Fruit fly (Drosophila melanogaster): ENCODE results near the gene CG6770.

The CG6770 gene

dm6 chr2L:12055837-12056388, 10.0 kb upstream of the CG6770 start, which contains the start of the genes JhI-21, RpL7-like and CG34164:
Gene JhI-21, minus strand, starts transcription at chr2L:12056042.
Gene RpL7-like, plus strand, starts transcription at chr2L:12056326.
Gene CG34164, plus strand, starts transcription at chr2L:12056348.
- no peak for TF ChIP-seq tai (GFP tag; optimal IDR thresholded peaks at IDR 0.05)
- peak; percentile 72 for TF ChIP-seq Vsx2 (GFP tag; optimal IDR thresholded peaks at IDR 0.05; ENCODE audit: partially characterized antibody)
- TF ChIP-seq h (GFP tag; optimal IDR thresholded peaks at IDR 0.05): peak; percentile 7
- TF ChIP-seq brk (GFP tag; optimal IDR thresholded peaks at IDR 0.05): no peak
- TF ChIP-seq fru (GFP tag; optimal IDR thresholded peaks at IDR 0.05): no peak
- TF ChIP-seq Dif (GFP tag; optimal IDR thresholded peaks at IDR 0.05; ENCODE audit: partially characterized antibody): peak; percentile 96
- TF ChIP-seq foxo (GFP tag; optimal IDR thresholded peaks at IDR 0.05): peak in 1 of 2 experiments; percentile 6
- TF ChIP-seq sv (GFP tag; optimal IDR thresholded peaks at IDR 0.05): no peak
- TF ChIP-seq dmrt93B (GFP tag; optimal IDR thresholded peaks at IDR 0.05): no peak
- no peak for TF ChIP-seq ey (GFP tag; optimal IDR thresholded peaks at IDR 0.05)
- no peak for TF ChIP-seq Hr83 (GFP tag; optimal IDR thresholded peaks at IDR 0.05; ENCODE audit: poor library complexity, severe bottlenecking)
- TF ChIP-seq jim (GFP tag; optimal IDR thresholded peaks at IDR 0.05): no peak
- TF ChIP-seq Mio (GFP tag; optimal IDR thresholded peaks at IDR 0.05): no peak
- TF ChIP-seq Myc (optimal IDR thresholded peaks at IDR 0.05): peak; percentile 12
- no peak for TF ChIP-seq Dfd (GFP tag; optimal IDR thresholded peaks at IDR 0.05)
- TF ChIP-seq dl (GFP tag; optimal IDR thresholded peaks at IDR 0.05; ENCODE audit: insufficient read depth in 1 of 2, partially characterized antibody in 2 of 2): peak; percentile 75 to 89
- no peak for TF ChIP-seq OdsH (GFP tag; optimal IDR thresholded peaks at IDR 0.05)
- peak; percentile 47 for TF ChIP-seq Sp1 (GFP tag; optimal IDR thresholded peaks at IDR 0.05)
- no peak for TF ChIP-seq woc (GFP tag; optimal IDR thresholded peaks at IDR 0.05)

DNA sequence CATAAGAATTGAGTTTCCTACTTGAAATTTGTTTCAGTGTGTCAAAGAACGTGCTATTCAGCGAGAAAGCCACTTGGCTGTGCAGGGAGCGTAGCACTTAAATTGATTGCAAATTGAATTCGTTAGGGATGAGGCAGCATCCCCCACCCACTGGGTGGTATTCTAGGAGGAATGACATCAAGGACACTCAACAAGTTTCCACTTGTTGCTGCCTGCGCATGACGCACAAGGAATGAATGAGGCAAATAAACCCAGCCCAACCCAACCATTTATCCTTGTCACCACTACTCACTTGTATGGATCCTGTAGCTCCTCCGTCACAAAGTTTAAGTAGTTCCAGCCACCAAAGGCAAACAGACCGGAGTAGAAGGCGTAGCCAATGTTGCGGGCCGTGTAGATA, 7.4 kb upstream of the CG6770 start:
- TF ChIP-seq jim (GFP tag; optimal IDR thresholded peaks at IDR 0.05) (no peak), Rel (GFP tag; optimal IDR thresholded peaks at IDR 0.05) (no peak), Rel (tag; optimal IDR thresholded peaks at IDR 0.05) (no peak), brk (GFP tag; optimal IDR thresholded peaks at IDR 0.05) (no peak), CG9705 (GFP tag; optimal IDR thresholded peaks at IDR 0.05) (no peak), sage (GFP tag; optimal IDR thresholded peaks at IDR 0.05) (no peak), N (GFP tag; optimal IDR thresholded peaks at IDR 0.05) (no peak), Vsx2 (GFP tag; optimal IDR thresholded peaks at IDR 0.05; ENCODE audit: partially characterized antibody) (no peak), rgr (GFP tag; optimal IDR thresholded peaks at IDR 0.05) (no peak), CG32264 (GFP tag; optimal IDR thresholded peaks at IDR 0.05) (no peak)

DNA sequence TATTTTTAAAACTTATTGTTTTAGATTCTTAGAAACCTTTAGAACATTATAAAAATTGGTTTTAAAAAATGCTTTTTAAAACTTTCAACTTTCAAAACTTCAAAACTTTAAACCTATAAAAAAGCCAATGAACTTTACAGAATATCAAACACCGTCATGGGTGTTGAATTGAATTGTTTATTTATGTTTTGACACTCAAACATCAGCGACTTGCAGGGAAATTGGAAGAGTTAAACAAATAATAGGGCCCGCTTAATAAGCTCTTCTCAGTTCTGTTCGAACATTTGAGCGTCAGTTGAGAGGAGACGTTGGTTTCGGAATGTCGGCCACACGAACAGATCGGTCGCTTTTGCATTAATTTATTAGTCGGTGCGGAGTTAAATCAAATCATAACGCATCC, 3.2 kb upstream of the CG6770 start, which contains the start of gene PLCXD:
Gene PLCXD, plus strand, starts transcription at position 286 of the 400 bp plus-strand sequence.
- TF ChIP-seq Sp1 (GFP tag; optimal IDR thresholded peaks at IDR 0.05) (no peak), br (GFP tag; optimal IDR thresholded peaks at IDR 0.05) (no peak), Vsx2 (GFP tag; optimal IDR thresholded peaks at IDR 0.05; ENCODE audit: partially characterized antibody) (no peak), Mio (GFP tag; optimal IDR thresholded peaks at IDR 0.05) (no peak), Dfd (GFP tag; optimal IDR thresholded peaks at IDR 0.05) (no peak), CG9705 (GFP tag; optimal IDR thresholded peaks at IDR 0.05) (no peak), dl (GFP tag; optimal IDR thresholded peaks at IDR 0.05; ENCODE audit: insufficient read depth in 1 of 2, partially characterized antibody in 2 of 2) (no peak), Myc (optimal IDR thresholded peaks at IDR 0.05) (no peak), usp (GFP tag; optimal IDR thresholded peaks at IDR 0.05) (no peak), foxo (GFP tag; optimal IDR thresholded peaks at IDR 0.05) (no peak), brk (GFP tag; optimal IDR thresholded peaks at IDR 0.05) (no peak), Dif (GFP tag; optimal IDR thresholded peaks at IDR 0.05; ENCODE audit: partially characterized antibody) (no peak), h (GFP tag; optimal IDR thresholded peaks at IDR 0.05) (no peak), GATAd (GFP tag; optimal IDR thresholded peaks at IDR 0.05) (no peak), Hr78 (GFP tag; optimal IDR thresholded peaks at IDR 0.05) (no peak)

dm6 chr2L:12048723-12049122, 2.8 kb upstream of the CG6770 start, which contains the start of gene Plzf:
Gene Plzf, minus strand, starts transcription at chr2L:12048918.
- TF ChIP-seq sage (GFP tag; optimal IDR thresholded peaks at IDR 0.05): no peak
- no peak for TF ChIP-seq jim (GFP tag; optimal IDR thresholded peaks at IDR 0.05)
- no peak for TF ChIP-seq Abd-B (GFP tag; optimal IDR thresholded peaks at IDR 0.05)
- TF ChIP-seq psq (GFP tag; optimal IDR thresholded peaks at IDR 0.05): no peak
- TF ChIP-seq fru (GFP tag; optimal IDR thresholded peaks at IDR 0.05): no peak
- TF ChIP-seq pan (optimal IDR thresholded peaks at IDR 0.05): no peak
- no peak for TF ChIP-seq N (GFP tag; optimal IDR thresholded peaks at IDR 0.05)
- TF ChIP-seq Hr83 (GFP tag; optimal IDR thresholded peaks at IDR 0.05; ENCODE audit: poor library complexity, severe bottlenecking): no peak
- no peak for TF ChIP-seq GATAd (GFP tag; optimal IDR thresholded peaks at IDR 0.05)
- no peak for TF ChIP-seq Dfd (GFP tag; optimal IDR thresholded peaks at IDR 0.05)
- no peak for TF ChIP-seq br (GFP tag; optimal IDR thresholded peaks at IDR 0.05)

Measured in whole organism, wandering third instar larva.